Worm (Caenorhabditis elegans) whole organism, L4 larva: ENCODE results near the gene abu-14.

Experiments used
- F37D6.2 ChIP-seq: sonication (generic microtip); optimal IDR thresholded peaks from 2 replicates; lab custom pipeline; 2016; ENCODE audit warnings: mild to moderate bottlenecking, missing genetic modification characterization, missing compliant biosample characterization
- F49E8.2 ChIP-seq: sonication (generic microtip); optimal IDR thresholded peaks from 2 replicates; lab custom pipeline; 2016; ENCODE audit warnings: missing compliant biosample characterization, mild to moderate bottlenecking, missing genetic modification characterization, borderline replicate concordance
- R02D3.7 ChIP-seq: fragments of 150-350 bp; sonication (generic microtip); optimal IDR thresholded peaks from 3 replicates; lab custom pipeline; 2014; ENCODE audit warnings: missing biosample characterization, missing genetic modification characterization
- T26A8.4 ChIP-seq: fragments of 200-800 bp; sonication (Bioruptor generic); IDR thresholded peaks from 2 replicates; pipeline ENCODE4 v1.3.6; 2022; ENCODE audit warnings: missing genetic modification characterization, missing compliant biosample characterization
- Y48G9A.11 ChIP-seq: fragments of 200-800 bp; sonication (Bioruptor generic); IDR thresholded peaks from 2 replicates; pipeline ENCODE4 v1.3.6; 2022; ENCODE audit warnings: missing genetic modification reagents, missing genetic modification characterization, missing compliant biosample characterization
- Y5F2A.4 ChIP-seq: fragments of 200-800 bp; sonication (Bioruptor generic); optimal IDR thresholded peaks from 2 replicates; lab custom pipeline; 2018; ENCODE audit warnings: mild to moderate bottlenecking, missing genetic modification characterization, missing compliant biosample characterization
- arid-1 ChIP-seq: fragments of 200-800 bp; sonication (Bioruptor generic); conservative IDR thresholded peaks from 2 replicates; pipeline ENCODE4 v1.3.6; 2022; ENCODE audit warnings: missing genetic modification reagents, missing genetic modification characterization, missing compliant biosample characterization
- daf-16 ChIP-seq, 3 experiments: sonication (generic microtip); optimal IDR thresholded peaks; 2 replicates each; lab custom pipeline; 2016 to 2017; ENCODE audit warnings: missing genetic modification characterization in 3 of 3, missing genetic modification reagents in 3 of 3, mild to moderate bottlenecking in 2 of 3, missing compliant biosample characterization in 2 of 3, missing biosample characterization in 1 of 3, moderate library complexity in 1 of 3
- dmd-8 ChIP-seq: fragments of 200-800 bp; sonication (Bioruptor generic); IDR thresholded peaks from 2 replicates; pipeline ENCODE4 v1.3.6; 2022; ENCODE audit warnings: missing genetic modification characterization, missing compliant biosample characterization
- dmd-9 ChIP-seq: fragments of 200-800 bp; sonication (Bioruptor generic); IDR thresholded peaks from 2 replicates; pipeline ENCODE4 v1.3.6; 2022; ENCODE audit warnings: missing genetic modification reagents, missing genetic modification characterization, missing compliant biosample characterization
- duxl-1 ChIP-seq: sonication (generic microtip); optimal IDR thresholded peaks from 2 replicates; lab custom pipeline; 2016; ENCODE audit warnings: mild to moderate bottlenecking, missing genetic modification characterization, moderate library complexity, missing compliant biosample characterization; ENCODE audit not compliant: poor library complexity
- dve-1 ChIP-seq: sonication (generic microtip); optimal IDR thresholded peaks from 2 replicates; lab custom pipeline; 2017; ENCODE audit warnings: antibody characterized with exemption, mild to moderate bottlenecking, missing genetic modification characterization, missing compliant biosample characterization; ENCODE audit not compliant: insufficient read depth
- egl-27 ChIP-seq: sonication (generic microtip); optimal IDR thresholded peaks from 3 replicates; lab custom pipeline; 2017; ENCODE audit warnings: missing biosample characterization, missing genetic modification reagents, missing genetic modification characterization
- egl-43 ChIP-seq: fragments of 200-800 bp; sonication (Bioruptor generic); IDR thresholded peaks from 2 replicates; pipeline ENCODE4 v1.3.6; 2022; ENCODE audit warnings: missing genetic modification reagents, missing genetic modification characterization, missing compliant biosample characterization
- fos-1 ChIP-seq: fragments of 150-350 bp; optimal IDR thresholded peaks from 2 replicates; lab custom pipeline; 2014; ENCODE audit warnings: missing biosample characterization, missing genetic modification characterization
- hlh-11 ChIP-seq: fragments of 200-800 bp; sonication (Bioruptor generic); optimal IDR thresholded peaks from 2 replicates; lab custom pipeline; 2018; ENCODE audit warnings: mild to moderate bottlenecking, missing genetic modification characterization, missing compliant biosample characterization
- hlh-30 ChIP-seq: sonication (generic microtip); optimal IDR thresholded peaks from 2 replicates; lab custom pipeline; 2017; ENCODE audit warnings: antibody characterized with exemption, mild to moderate bottlenecking, missing genetic modification characterization, missing compliant biosample characterization; ENCODE audit not compliant: insufficient read depth
- lin-1 ChIP-seq: fragments of 200-800 bp; sonication (Bioruptor generic); IDR thresholded peaks from 2 replicates; pipeline ENCODE4 v1.3.6; 2022; ENCODE audit warnings: missing genetic modification reagents, missing genetic modification characterization, missing compliant biosample characterization
- lin-13 ChIP-seq: fragments of 150-350 bp; optimal IDR thresholded peaks from 2 replicates; lab custom pipeline; 2014; ENCODE audit warnings: missing biosample characterization, missing genetic modification reagents, missing genetic modification characterization
- lin-38 ChIP-seq: fragments of 200-800 bp; sonication (Bioruptor generic); IDR thresholded peaks from 2 replicates; pipeline ENCODE4 v1.3.6; 2022; ENCODE audit warnings: missing genetic modification reagents, missing genetic modification characterization, missing compliant biosample characterization
- lin-39 ChIP-seq: fragments of 150-350 bp; optimal IDR thresholded peaks from 2 replicates; lab custom pipeline; 2014; ENCODE audit warnings: missing biosample characterization, missing genetic modification reagents, missing genetic modification characterization
- lir-3 ChIP-seq: sonication (generic microtip); optimal IDR thresholded peaks from 2 replicates; lab custom pipeline; 2016; ENCODE audit warnings: mild to moderate bottlenecking, missing genetic modification characterization, missing compliant biosample characterization
- lsy-2 ChIP-seq, 2 experiments: fragments of 150-350 bp in 1 of 2; sonication (generic microtip) in 1 of 2; optimal IDR thresholded peaks; 2 replicates each; lab custom pipeline; 2014 to 2017; ENCODE audit warnings: missing biosample characterization in 2 of 2, missing genetic modification characterization in 2 of 2
- madf-5 ChIP-seq, 2 experiments: fragments of 200-800 bp; sonication (Bioruptor generic); IDR thresholded peaks; 2 replicates each; pipeline ENCODE4 v1.3.6; 2022; ENCODE audit warnings: missing compliant biosample characterization in 2 of 2, missing genetic modification characterization in 2 of 2
- madf-9 ChIP-seq: fragments of 200-800 bp; sonication (Bioruptor generic); conservative IDR thresholded peaks from 2 replicates; pipeline ENCODE4 v1.3.6; 2022; ENCODE audit warnings: missing genetic modification reagents, missing genetic modification characterization, missing compliant biosample characterization
- mep-1 ChIP-seq: fragments of 150-350 bp; sonication (generic microtip); optimal IDR thresholded peaks from 3 replicates; lab custom pipeline; 2014; ENCODE audit warnings: missing biosample characterization, missing genetic modification characterization
- mes-2 ChIP-seq: sonication (generic microtip); optimal IDR thresholded peaks from 2 replicates; lab custom pipeline; 2016; ENCODE audit warnings: missing genotype, mild to moderate bottlenecking, missing genetic modification characterization, missing compliant biosample characterization; ENCODE audit not compliant: poor library complexity, severe bottlenecking
- nhr-237 ChIP-seq: sonication (generic microtip); optimal IDR thresholded peaks from 2 replicates; lab custom pipeline; 2017; ENCODE audit warnings: missing biosample characterization, missing genetic modification characterization
- nhr-42 ChIP-seq: fragments of 200-800 bp; sonication (Bioruptor generic); IDR thresholded peaks from 2 replicates; pipeline ENCODE4 v1.3.6; 2022; ENCODE audit warnings: missing genetic modification characterization, missing compliant biosample characterization
- nhr-48 ChIP-seq: sonication (generic microtip); optimal IDR thresholded peaks from 2 replicates; lab custom pipeline; 2016; ENCODE audit warnings: mild to moderate bottlenecking, missing genetic modification characterization, missing compliant biosample characterization
- pha-4 ChIP-seq, 2 experiments: fragments of 150-350 bp in 1 of 2; fragments of 200-800 bp in 1 of 2; sonication (Bioruptor generic) in 1 of 2; IDR thresholded peaks in 1 of 2; optimal IDR thresholded peaks in 1 of 2; 2 replicates each; pipeline versions ENCODE4 v1.3.6 to Lab custom; 2014 to 2022; ENCODE audit warnings: missing genetic modification characterization in 2 of 2, missing genetic modification reagents in 2 of 2, missing biosample characterization in 1 of 2, missing compliant biosample characterization in 1 of 2
- pqm-1 ChIP-seq: sonication (generic microtip); optimal IDR thresholded peaks from 2 replicates; lab custom pipeline; 2017; ENCODE audit warnings: missing biosample characterization, missing genetic modification characterization
- rbr-2 ChIP-seq: sonication (generic microtip); optimal IDR thresholded peaks from 2 replicates; lab custom pipeline; 2016; ENCODE audit warnings: missing genotype, missing genetic modification characterization, missing compliant biosample characterization
- saeg-2 ChIP-seq: fragments of 200-800 bp; sonication (Bioruptor generic); IDR thresholded peaks from 2 replicates; pipeline ENCODE4 v1.3.6; 2022; ENCODE audit warnings: missing genetic modification reagents, missing genetic modification characterization, missing compliant biosample characterization
- snpc-1.2 ChIP-seq: fragments of 200-800 bp; sonication (Bioruptor generic); IDR thresholded peaks from 2 replicates; pipeline ENCODE4 v1.3.6; 2022; ENCODE audit warnings: missing genetic modification reagents, missing genetic modification characterization, missing compliant biosample characterization
- snpc-4 ChIP-seq: fragments of 150-350 bp; optimal IDR thresholded peaks from 2 replicates; lab custom pipeline; 2014; ENCODE audit warnings: missing biosample characterization, missing genetic modification characterization
- unc-130 ChIP-seq: sonication (generic microtip); optimal IDR thresholded peaks from 2 replicates; lab custom pipeline; 2016; ENCODE audit warnings: missing genetic modification reagents, missing genetic modification characterization, missing compliant biosample characterization
- unc-39 ChIP-seq: sonication (generic microtip); optimal IDR thresholded peaks from 2 replicates; lab custom pipeline; 2017; ENCODE audit warnings: missing biosample characterization, missing genetic modification characterization
- zag-1 ChIP-seq: fragments of 150-350 bp; optimal IDR thresholded peaks from 2 replicates; lab custom pipeline; 2014; ENCODE audit warnings: missing biosample characterization, missing genetic modification characterization
- ztf-11 ChIP-seq: fragments of 150-350 bp; optimal IDR thresholded peaks from 2 replicates; lab custom pipeline; 2014; ENCODE audit warnings: missing biosample characterization, missing genetic modification characterization

abu-14 gene

DNA sequence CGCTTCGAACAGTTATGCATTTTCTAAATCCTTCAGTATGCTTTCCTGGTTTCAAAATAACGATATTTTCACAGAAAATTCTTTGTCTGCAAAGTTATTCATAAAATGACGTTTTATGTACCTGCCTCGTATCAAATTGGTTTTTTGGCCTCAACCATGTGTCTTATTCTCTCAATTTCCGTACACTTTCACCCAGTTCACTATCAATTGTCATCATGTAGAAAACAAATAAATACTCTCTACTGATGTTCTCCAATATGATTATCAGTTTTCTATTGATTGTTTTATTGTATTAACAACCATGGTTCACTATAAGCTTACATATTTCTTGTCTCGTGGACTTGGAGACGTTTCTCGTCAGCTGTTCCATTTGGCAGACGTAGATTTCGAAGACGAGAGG is 4.2 kb upstream of the abu-14 start, which contains the start of gene gst-13 (continued):
- TF ChIP-seq pqm-1 (peak; percentile 92), mes-2 (no peak), nhr-42 (GFP tag; lab: Robert Waterston, UW) (no peak), arid-1 (GFP tag; lab: Robert Waterston, UW) (no peak), saeg-2 (GFP tag; lab: Robert Waterston, UW) (no peak), ztf-11 (tag; lab: Kevin White, UChicago) (no peak), hlh-30 (tag; lab: Kevin White, UChicago) (no peak), madf-5 (GFP tag; IDR thresholded peaks at IDR 0.05; lab: Robert Waterston, UW) (no peak), lin-39 (tag; lab: Kevin White, UChicago) (no peak), rbr-2 (tag; lab: Kevin White, UChicago) (no peak), lsy-2 (tag; optimal IDR thresholded peaks at IDR 0.05; lab: Kevin White, UChicago) (no peak), nhr-48 (tag; lab: Kevin White, UChicago) (peak; percentile 18)
- TF ChIP-seq, all 104 proteins: peak for 12

DNA sequence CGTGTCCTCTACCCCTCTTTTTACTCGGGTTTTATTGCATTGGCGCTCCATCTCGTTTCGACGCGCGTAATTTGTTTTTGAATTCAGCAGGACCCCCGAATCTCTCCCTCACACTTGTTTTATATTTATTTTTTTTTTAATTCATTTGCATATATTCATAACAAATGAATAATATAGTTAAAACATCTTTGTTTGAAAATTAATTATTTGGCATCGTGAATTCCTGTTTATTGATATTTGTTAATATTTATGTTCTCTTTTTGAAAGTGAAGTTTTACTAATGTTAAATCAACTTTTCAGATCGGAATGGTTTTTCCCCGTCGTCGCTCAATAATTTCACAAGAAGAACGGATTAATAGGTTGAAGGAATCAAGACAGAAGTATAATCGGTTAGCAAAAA is 4.0 kb downstream of the abu-14 start, which contains the start of gene ZK1067.3:
Gene ZK1067.3 (plus strand): TSS at position 301 of the 400 bp plus-strand sequence.
- no peak for TF ChIP-seq unc-39 (tag; lab: Kevin White, UChicago)
- 0 out of 2 replicates have a peak, but pooled peaks have one; percentile 4 for TF ChIP-seq lin-38 (GFP tag; lab: Robert Waterston, UW)
- no peak for TF ChIP-seq egl-27
- TF ChIP-seq, all 104 proteins: peak for 1

DNA sequence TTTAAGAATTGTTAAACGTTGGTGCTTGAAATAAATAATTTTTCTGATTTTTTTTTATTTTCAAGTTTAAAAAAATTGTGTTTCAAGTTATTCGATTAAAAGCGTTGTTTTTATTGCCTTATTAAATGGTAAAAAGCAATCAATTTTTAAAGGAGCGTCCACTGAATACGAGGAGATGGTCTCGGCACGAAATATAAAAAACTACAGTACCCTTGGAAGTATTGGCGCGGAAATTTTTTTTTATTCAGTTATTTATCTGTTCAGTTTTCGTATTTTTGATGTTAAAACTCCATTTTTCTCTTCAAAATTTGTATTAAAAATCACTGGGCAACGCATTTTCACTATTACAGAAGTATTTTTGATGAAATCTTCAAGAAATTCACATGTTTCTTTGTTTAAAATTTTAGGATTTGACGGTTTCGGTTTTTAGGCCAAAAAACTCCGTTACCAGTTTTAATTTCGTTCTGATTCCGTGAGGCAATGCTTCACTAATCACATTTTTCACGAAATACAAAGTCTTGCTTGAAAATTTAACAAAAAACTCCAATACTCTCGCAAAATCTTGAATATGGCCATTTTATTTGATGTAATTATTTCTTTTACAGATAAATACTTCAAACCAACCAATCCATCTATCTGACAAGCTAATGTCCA is 13.8 kb downstream of the abu-14 start, which contains the start of gene znfx-1:
Gene znfx-1 (plus strand): TSS at position 604 of the 654 bp plus-strand sequence.
- TF ChIP-seq Y48G9A.11 = peak; percentile 69
- TF ChIP-seq lin-38 (GFP tag; lab: Robert Waterston, UW) = peak; percentile 38; the same call in 1 of the 2 replicates
- peak; percentile 35 for TF ChIP-seq unc-130 (GFP tag; lab: Kevin White, UChicago)
- TF ChIP-seq madf-5 (GFP tag; IDR thresholded peaks at IDR 0.05; lab: Robert Waterston, UW) = no peak
- TF ChIP-seq Y5F2A.4 (GFP tag; lab: Kevin White, UChicago) = no peak
- TF ChIP-seq F49E8.2 (tag; lab: Kevin White, UChicago) = peak; percentile 32

DNA sequence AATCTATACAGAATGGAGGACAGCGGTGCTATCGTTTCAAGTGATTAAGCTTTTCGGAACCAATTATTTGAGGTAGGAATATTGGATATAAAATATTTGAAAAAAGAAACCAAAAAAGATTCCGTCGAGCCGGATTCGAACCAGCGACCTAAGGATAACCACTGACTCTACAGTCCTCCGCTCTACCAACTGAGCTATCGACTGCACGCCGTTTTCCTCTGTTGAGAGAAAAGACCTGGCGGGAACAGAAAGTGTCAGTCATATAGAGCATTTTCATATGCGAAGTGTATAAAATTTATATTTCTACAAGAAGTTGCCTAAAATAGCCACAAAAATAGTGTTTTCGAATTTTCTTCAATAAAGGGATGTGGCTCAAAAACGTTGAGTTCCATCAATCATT is 15.3 kb downstream of the abu-14 start:
- TF ChIP-seq snpc-4 (tag; lab: Kevin White, UChicago) = peak; percentile 83
- TF ChIP-seq duxl-1 (tag; lab: Kevin White, UChicago) = peak; percentile 78
- peak; percentile 62 for TF ChIP-seq lin-1 (GFP tag; lab: Robert Waterston, UW)
- peak; percentile 67 for TF ChIP-seq hlh-11 (tag; lab: Kevin White, UChicago)
- TF ChIP-seq dve-1 (tag; lab: Kevin White, UChicago) = no peak
- TF ChIP-seq lsy-2 (tag; optimal IDR thresholded peaks at IDR 0.05; lab: Kevin White, UChicago) = peak in 1 of 2 experiments; percentile 68
- peak; percentile 76 for TF ChIP-seq lin-38 (GFP tag; lab: Robert Waterston, UW)
- no peak for TF ChIP-seq lir-3 (tag; lab: Kevin White, UChicago)
- TF ChIP-seq fos-1 (tag; lab: Kevin White, UChicago) = no peak
- peak; percentile 30 for TF ChIP-seq F49E8.2 (tag; lab: Kevin White, UChicago)
- TF ChIP-seq snpc-1.2 (GFP tag; lab: Robert Waterston, UW) = peak; percentile 60
- peak; percentile 69; the same call in 1 of the 2 replicates for TF ChIP-seq arid-1 (GFP tag; lab: Robert Waterston, UW)
- TF ChIP-seq daf-16 (GFP tag; optimal IDR thresholded peaks at IDR 0.05; lab: Kevin White, UChicago) = peak; percentile 56 to 75
- TF ChIP-seq daf-16 (tag; optimal IDR thresholded peaks at IDR 0.05; lab: Kevin White, UChicago) = peak; percentile 57
- TF ChIP-seq Y48G9A.11 = peak; percentile 80
- peak; percentile 43 for TF ChIP-seq hlh-30 (tag; lab: Kevin White, UChicago)
- no peak; the same call in 1 of the 2 replicates for TF ChIP-seq pha-4 (GFP tag; IDR thresholded peaks at IDR 0.05; lab: Robert Waterston, UW)
- no peak for TF ChIP-seq pha-4 (tag; optimal IDR thresholded peaks at IDR 0.05; lab: Kevin White, UChicago)
- no peak for TF ChIP-seq R02D3.7 (tag; lab: Kevin White, UChicago)
- TF ChIP-seq F37D6.2 (tag; lab: Kevin White, UChicago) = no peak
- no peak; the same call in 1 of the 2 replicates for TF ChIP-seq dmd-8 (GFP tag; lab: Robert Waterston, UW)
- TF ChIP-seq mep-1 (tag; lab: Kevin White, UChicago) = peak; percentile 61
- peak; percentile 12 for TF ChIP-seq lin-13 (GFP tag; lab: Kevin White, UChicago)
- no peak for TF ChIP-seq nhr-237
- TF ChIP-seq dmd-9 (GFP tag; lab: Robert Waterston, UW) = no peak
- TF ChIP-seq T26A8.4 (GFP tag; lab: Robert Waterston, UW) = peak; percentile 86
- TF ChIP-seq egl-43 = peak; percentile 83
- peak; percentile 82 for TF ChIP-seq mes-2
- no peak for TF ChIP-seq ztf-11 (tag; lab: Kevin White, UChicago)
- 0 out of 2 replicates have a peak, but pooled peaks have one; percentile 32 for TF ChIP-seq madf-9 (GFP tag; lab: Robert Waterston, UW)
- no peak for TF ChIP-seq zag-1
